Worm (Caenorhabditis elegans): ENCODE measurements around the gene C16B8.3.

C16B8.3 gene

DNA sequence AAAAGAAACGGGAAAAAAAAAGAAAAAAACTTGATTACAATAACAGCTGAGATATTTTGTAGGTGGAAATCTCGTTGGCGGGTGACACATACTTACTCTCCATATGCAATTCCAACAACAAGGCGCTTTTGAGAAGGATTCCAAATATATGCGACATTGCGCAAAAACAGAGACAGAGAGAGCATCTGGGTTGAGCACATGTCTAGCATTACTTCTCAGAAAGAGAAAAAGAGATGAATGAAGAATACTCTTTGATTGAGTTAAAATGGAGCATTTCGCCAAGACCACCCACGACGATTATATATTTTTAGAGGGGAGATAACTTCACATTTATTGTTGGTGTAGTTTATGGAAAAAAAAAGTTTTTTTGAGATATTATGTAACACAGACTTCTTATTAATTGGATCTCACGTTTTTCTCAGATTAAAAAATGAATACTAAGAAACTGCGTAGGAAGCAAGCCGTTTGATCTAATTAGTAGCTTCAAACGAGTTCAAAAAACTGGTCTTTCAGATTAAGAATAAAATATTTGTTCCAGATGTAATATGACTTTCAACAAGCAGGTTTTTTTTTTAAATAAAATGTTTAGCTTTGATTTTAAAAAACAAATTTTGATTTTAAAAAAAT lies 23.4 kb downstream of the C16B8.3 start:
- no peak for TF ChIP-seq unc-62 (GFP tag; optimal IDR thresholded peaks at IDR 0.05)

- no peak for TF ChIP-seq unc-62 (GFP tag; optimal IDR thresholded peaks at IDR 0.05)
Measured at ce11 chrX:3944073-3944472, 24.4 kb downstream of the C16B8.3 start.

- TF ChIP-seq unc-62 (GFP tag; optimal IDR thresholded peaks at IDR 0.05), result no peak
Measured at ce11 chrX:3943213-3943612, 25.2 kb downstream of the C16B8.3 start, which contains the start of gene ptp-4A2. Gene ptp-4A2, minus strand, starts transcription at chrX:3943313.

DNA sequence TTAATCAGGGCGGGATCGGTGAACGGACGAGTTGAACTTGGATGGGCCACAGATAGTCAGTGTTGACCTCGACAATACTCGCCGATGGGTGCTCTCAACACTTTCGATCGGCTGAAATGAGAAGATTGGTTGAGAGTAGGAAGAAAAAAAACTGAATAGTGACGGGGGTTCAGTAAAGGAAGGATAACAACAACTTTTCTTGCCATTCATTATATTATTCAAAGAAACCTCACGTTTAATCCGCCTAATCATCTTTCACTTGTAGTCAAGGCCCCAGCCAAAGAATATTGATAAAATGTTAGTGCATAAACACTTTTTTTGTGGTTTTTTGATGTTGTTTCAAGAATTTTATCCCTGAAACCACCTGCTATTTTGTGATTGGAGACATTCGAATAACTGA lies 26.2 kb downstream of the C16B8.3 start, which contains the start of gene T19D2.13:
TSS of gene T19D2.13 (minus strand) at position 101 of the 400 bp plus-strand sequence.
- no peak for TF ChIP-seq unc-62 (GFP tag; optimal IDR thresholded peaks at IDR 0.05)

- no peak for TF ChIP-seq unc-62 (GFP tag; optimal IDR thresholded peaks at IDR 0.05)
Measured at ce11 chrX:3938950-3939349, 29.5 kb downstream of the C16B8.3 start, which contains the start of gene T19D2.3. Gene T19D2.3, plus strand, starts transcription at chrX:3939250.

DNA sequence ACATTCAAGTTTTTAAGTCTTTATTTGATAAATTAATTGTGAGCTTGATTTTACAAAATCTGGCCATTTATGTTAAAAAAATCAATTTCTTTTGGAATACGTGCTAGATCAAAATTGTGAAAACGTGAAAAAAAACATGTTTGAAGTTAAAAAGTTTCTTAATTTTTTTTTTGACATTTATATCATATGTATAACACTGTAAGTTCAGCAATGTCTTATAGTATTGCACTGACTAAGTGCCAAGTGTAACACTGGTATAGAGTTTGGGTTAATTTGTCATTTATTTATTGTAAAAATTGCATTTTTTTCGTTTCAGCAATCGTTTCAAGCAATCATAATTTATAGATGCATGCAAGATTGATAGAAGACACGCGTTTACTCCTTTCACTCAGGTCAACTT lies 30.6 kb downstream of the C16B8.3 start:
- no peak for TF ChIP-seq unc-62 (GFP tag; optimal IDR thresholded peaks at IDR 0.05)

DNA sequence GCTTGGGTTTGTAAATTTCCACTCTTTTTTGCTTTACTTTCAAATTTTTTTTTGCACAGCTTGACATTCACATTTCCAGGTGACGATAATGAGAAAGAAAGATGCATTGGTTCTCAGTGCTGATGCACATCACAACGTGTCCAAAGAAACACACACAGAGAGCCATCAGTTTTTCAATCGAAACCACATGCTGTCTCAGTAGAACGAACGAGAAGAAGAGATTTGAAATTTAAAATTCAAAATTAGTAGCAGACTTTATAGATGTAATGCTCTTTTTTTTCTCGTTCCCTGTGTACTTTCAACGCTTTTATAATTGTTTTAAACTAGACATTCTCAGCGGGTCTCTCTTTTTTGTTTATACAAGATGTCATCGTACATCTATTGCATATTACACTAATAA lies 31.0 kb downstream of the C16B8.3 start:
- TF ChIP-seq unc-62 (GFP tag; optimal IDR thresholded peaks at IDR 0.05), result no peak

ce11 chrX:3932694-3933093 lies 35.7 kb downstream of the C16B8.3 start:
- no peak for TF ChIP-seq unc-62 (GFP tag; optimal IDR thresholded peaks at IDR 0.05)

DNA sequence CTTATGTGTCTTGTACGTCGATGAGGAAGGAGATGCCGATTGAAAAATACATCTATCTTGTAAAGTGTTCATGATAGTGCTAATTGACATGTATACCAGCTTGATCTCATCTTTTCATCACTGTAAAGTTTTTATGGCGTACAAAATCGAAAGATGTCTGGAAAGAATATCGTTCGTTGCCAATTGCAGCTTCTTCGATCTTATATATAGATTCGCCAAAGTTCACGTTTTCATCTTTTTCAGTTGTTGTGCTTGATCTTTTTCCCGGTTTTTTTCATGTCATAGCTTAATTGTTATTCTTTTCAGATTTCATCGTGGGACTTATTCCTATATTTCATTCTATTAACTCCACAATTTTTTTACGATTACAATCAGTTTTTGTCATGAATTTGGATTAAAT lies 37.1 kb downstream of the C16B8.3 start, which contains the start of gene adt-3:
TSS of gene adt-3 (plus strand) at position 301 of the 400 bp plus-strand sequence.
- no peak for TF ChIP-seq unc-62 (GFP tag; optimal IDR thresholded peaks at IDR 0.05)

DNA sequence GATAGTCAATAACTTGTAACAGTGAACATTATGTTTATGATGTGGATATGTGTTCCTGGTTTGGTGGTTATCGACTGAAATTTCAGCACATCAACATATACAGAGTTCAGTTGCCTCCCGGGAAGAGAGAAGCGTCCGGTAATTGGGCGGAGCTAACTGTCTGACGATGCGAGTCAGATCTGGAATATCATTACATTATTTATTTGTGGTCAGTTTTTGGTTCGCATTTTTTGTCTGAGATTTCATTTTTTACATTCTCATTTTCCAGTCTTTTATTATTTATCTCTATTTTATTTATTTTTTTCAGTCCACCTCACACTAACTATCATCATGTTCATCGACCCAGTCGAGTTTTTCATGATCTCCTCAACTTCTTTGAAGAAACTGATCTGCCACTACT lies 42.7 kb downstream of the C16B8.3 start, which contains the start of gene T22B2.1:
TSS of gene T22B2.1 (plus strand) at position 301 of the 400 bp plus-strand sequence.
- TF ChIP-seq unc-62 (GFP tag; optimal IDR thresholded peaks at IDR 0.05), result no peak

DNA sequence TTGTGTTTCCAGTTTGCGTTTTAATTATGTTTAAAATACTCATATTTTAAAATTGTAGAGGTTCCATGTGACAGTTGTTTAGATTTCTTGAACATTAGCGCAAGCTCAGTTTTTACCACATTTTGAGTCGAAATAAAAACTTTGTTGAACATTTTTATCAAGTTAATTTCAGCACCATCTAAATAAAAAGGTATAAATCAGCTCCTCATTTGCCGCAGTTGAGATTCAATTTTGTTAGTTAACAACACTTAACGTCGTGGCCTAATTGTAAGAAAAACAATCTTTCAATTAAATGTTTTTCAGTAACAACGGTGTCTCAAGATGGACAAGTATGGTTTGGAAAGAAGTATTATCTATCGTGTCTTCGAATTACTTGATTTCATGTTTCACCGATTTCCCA lies 47.7 kb downstream of the C16B8.3 start:
- no peak for TF ChIP-seq unc-62 (GFP tag; optimal IDR thresholded peaks at IDR 0.05)

- TF ChIP-seq unc-62 (GFP tag; optimal IDR thresholded peaks at IDR 0.05), result no peak
Measured at ce11 chrX:3920101-3920500, 48.3 kb downstream of the C16B8.3 start, which contains the start of gene T22B2.2. Gene T22B2.2, plus strand, starts transcription at chrX:3920401.

DNA sequence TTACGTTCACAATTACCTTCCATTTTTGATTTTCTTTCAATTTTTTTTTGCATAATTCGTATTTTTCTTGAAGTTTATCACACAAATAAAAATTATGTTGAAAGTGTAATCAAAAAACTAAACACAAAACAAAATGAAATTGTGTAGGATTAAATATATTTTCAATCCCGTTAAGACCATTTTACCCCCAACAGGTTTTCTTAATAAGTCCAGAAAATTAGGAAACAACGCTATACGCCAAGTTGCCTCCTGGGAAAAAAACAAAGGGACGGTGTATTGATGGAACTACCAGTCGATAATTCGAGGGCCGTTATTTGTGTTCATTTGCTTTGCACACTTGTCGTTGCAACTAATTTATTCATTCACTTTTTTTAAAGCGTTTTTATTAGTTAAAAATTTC lies 48.7 kb downstream of the C16B8.3 start:
- TF ChIP-seq unc-62 (GFP tag; optimal IDR thresholded peaks at IDR 0.05), result no peak

DNA sequence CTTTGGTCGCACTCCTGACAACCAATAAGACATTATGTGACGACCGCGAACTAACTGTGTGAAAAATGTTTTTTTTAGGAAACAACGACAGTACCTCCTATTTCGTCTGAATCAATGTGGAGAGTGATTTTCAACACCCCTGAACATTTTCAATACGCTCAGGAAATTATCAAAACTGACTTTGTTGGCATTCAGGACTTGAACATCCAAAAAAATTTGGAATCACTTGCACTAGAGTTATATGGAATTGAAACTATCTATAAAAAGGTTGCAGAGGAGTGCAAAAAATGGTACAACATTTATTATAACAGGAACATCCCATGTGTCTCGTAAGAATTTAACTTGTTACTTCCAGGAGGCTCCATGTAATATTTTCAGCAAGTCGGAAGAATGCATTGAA lies 50.3 kb downstream of the C16B8.3 start:
- no peak for TF ChIP-seq unc-62 (GFP tag; optimal IDR thresholded peaks at IDR 0.05)
